Fruit fly (Drosophila melanogaster) whole organism: ENCODE measurements around the gene CG16820.

ENCODE experiments used
- CG8478 ChIP-seq: fragments of >200 bp; optimal IDR thresholded peaks from 2 replicates; lab custom pipeline; 2018; ENCODE audit warnings: inconsistent platforms
- Dll ChIP-seq: fragments of >200 bp; optimal IDR thresholded peaks from 2 replicates; lab custom pipeline; 2017
- EcR ChIP-seq, 2 experiments: fragments of >200 bp; optimal IDR thresholded peaks; 2 replicates each; lab custom pipeline; 2017; ENCODE audit warnings: missing biosample characterization in 2 of 2, missing genetic modification characterization in 2 of 2, missing genetic modification reagents in 2 of 2
- pan ChIP-seq: fragments of >200 bp; optimal IDR thresholded peaks from 2 replicates; lab custom pipeline; 2017
- psq ChIP-seq: fragments of >200 bp; optimal IDR thresholded peaks from 2 replicates; lab custom pipeline; 2017
- usp ChIP-seq: fragments of >200 bp; optimal IDR thresholded peaks from 2 replicates; lab custom pipeline; 2017; ENCODE audit warnings: missing biosample characterization, missing genetic modification characterization, mixed read lengths

CG16820 gene

DNA sequence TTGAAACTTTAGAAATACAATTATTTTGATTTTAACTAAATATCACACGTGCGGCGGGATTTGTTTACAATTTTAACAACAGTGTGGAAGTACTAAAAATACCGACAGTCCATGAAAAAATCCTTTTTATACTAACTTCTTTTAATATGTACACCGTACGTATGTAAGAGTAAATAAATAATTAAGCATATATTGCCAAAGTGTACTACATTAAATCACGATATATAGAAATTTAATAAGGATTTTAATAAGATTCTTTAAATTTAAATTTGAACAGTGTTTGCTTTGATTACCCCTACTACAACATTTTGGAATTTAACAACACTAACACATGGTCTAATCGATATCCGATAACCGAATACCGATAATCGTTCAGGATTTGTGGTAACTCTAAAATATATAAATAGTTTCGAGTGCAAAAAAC lies 23.8 kb upstream of the CG16820 start, which contains the start of the genes Ski6 and CG16812:
Gene Ski6, minus strand, starts transcription at position 205 of the 424 bp plus-strand sequence.
Gene CG16812, plus strand, starts transcription at position 363 of the 424 bp plus-strand sequence.
- TF ChIP-seq Dll (lab: Kevin White, UChicago) (no peak), EcR (GFP tag; optimal IDR thresholded peaks at IDR 0.05; lab: Kevin White, UChicago) (no peak), usp (no peak), pan (lab: Kevin White, UChicago) (no peak), CG8478 (lab: Kevin White, UChicago) (no peak), psq (no peak)

DNA sequence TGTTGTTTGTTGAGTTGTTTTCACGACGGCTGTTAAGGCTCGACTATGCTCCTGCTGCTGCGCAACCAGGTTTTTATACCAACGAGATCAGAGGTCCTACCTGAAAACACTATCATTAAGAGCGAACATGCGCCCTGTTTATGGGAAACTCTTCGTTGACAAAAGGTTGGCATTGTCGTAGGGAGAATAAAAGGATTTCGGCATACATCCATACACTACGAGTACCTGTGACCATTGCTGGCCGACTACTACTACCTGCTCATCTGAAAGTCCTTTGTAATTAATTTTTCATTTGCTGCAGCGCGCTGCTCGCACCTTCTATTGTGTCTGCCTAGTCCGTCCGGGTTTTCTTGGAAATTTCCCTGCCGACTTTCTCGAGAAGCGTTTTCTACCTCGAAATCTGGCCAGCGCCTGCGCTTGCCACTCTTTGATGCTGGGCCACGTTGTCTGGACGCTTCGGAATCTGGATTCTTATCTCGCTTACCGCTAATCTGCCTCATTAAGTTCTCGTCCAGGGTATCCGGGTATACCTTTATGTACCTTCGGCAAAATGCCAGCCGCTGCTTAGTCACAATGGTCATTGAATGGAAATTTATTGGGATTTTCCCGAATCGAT lies 20.7 kb upstream of the CG16820 start, which contains the start of gene CG15480:
Gene CG15480, minus strand, starts transcription at position 51 of the 616 bp plus-strand sequence.
- TF ChIP-seq psq (no peak), usp (no peak), pan (lab: Kevin White, UChicago) (no peak), Dll (lab: Kevin White, UChicago) (no peak), CG8478 (lab: Kevin White, UChicago) (no peak), EcR (GFP tag; optimal IDR thresholded peaks at IDR 0.05; lab: Kevin White, UChicago) (no peak)

DNA sequence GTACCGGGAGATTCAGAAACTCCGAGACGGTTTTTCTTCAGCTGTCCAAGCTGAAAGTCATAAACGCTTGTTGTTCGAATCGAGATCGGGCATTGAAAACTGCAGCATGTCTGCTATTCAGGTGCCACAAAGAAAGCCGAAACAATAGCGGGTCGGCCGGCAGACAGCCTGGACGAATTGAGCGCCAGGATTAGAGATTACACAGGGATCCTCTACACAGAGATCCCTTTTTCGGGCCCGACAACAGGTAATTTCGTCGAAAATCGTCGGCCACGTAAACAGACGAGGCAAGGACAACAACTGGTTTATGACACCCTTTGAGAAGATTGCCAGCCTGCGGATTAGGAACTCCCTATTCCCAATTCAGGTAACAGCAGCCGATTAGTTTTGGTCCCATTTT lies 18.8 kb upstream of the CG16820 start, which contains the start of gene CG16813:
Gene CG16813, plus strand, starts transcription at position 288 of the 400 bp plus-strand sequence.
- TF ChIP-seq psq (no peak), usp (no peak), Dll (lab: Kevin White, UChicago) (no peak), EcR (GFP tag; optimal IDR thresholded peaks at IDR 0.05; lab: Kevin White, UChicago) (no peak), pan (lab: Kevin White, UChicago) (no peak)

DNA sequence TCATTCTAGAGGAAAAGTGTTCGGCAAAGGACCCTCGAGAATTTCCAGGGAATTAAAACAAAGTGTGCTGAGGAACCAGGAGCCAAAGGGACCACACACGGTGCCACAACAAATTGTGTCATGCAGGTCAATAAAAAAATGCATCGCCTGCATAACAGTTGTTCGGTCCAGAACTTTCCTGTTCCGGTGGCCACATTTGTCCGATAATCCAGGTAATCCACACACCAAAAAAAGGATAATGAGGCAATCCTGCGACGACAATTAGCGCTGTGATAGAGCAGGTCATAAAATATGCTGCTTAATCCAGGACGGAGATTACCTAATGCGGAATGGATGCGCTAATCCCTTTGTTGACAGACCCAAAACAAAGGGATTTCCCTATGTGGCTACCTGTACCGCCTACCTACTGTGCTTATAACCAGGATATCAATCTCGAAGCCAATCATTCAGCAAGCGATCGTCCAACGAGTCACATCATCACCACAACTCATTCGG lies 16.6 kb upstream of the CG16820 start, which contains the start of gene CG16815:
Gene CG16815, plus strand, starts transcription at position 445 of the 495 bp plus-strand sequence.
- TF ChIP-seq usp (no peak), psq (no peak), pan (lab: Kevin White, UChicago) (no peak), CG8478 (lab: Kevin White, UChicago) (no peak), Dll (lab: Kevin White, UChicago) (no peak), EcR (GFP tag; optimal IDR thresholded peaks at IDR 0.05; lab: Kevin White, UChicago) (no peak)

DNA sequence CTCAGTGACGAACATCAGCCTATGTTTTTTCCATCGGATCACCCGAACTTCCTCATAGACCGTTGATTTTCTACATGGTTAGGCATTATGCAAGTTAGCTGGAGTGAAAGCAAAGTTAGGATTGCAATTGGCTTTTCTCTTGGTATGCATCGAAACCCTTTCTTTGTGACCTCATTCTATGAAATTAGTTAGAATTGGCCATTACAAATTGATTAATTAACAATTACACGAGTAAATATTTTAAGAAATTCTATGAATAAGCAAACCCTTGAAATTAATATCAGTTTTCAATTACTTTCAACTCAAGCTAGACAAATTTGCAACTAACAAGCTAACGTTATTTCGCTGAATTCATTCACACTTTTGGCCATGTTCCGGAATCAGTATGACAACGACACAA lies 14.3 kb upstream of the CG16820 start, which contains the start of gene Prosalpha6T:
Gene Prosalpha6T, plus strand, starts transcription at position 301 of the 400 bp plus-strand sequence.
- TF ChIP-seq pan (lab: Kevin White, UChicago) = no peak
- TF ChIP-seq Dll (lab: Kevin White, UChicago) = no peak
- no peak for TF ChIP-seq psq
- TF ChIP-seq EcR (GFP tag; optimal IDR thresholded peaks at IDR 0.05; lab: Kevin White, UChicago) = no peak
- no peak for TF ChIP-seq usp
- TF ChIP-seq CG8478 (lab: Kevin White, UChicago) = no peak

DNA sequence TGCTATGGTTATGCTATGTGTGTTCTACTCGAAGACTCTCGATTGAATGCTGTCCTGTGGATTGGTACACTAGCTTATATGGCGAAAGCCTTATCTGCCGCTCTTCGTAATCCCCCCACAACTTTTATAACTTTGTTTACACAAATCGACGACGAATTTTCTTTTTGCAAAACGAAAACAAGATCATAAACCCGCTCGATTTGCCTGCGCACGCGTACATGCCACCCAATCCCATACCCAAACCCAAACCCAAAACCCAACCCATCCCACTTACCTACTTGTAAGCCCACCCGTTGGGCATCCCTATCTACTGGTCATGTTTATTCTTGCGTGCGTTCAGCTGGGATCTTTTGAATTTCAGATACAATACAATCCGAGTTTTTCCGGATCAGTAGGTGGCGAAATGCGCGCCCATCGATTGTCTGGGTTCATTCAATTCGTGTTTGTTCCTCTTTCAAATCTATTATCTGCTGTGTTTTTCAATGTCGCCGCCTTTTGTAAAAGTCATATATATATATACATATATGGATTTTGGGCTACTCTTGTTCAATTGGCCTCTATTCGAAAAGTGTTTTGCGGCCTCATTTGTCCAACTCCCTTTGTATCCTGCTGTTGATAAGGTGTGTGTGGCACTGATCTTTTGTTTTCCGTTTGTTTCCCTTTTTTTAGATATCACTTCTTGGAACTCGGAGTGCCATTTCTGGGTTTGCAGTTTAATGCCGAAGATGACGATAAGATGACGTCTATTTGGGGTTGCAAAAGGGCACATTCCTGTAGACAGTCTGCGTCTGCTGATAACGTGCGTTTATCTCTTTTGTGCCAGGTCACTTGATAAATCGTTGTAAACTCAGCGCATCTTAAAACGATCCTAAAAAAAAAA lies 11.2 kb upstream of the CG16820 start, which contains the start of gene Mabi:
Gene Mabi, minus strand, starts transcription at position 51 of the 880 bp plus-strand sequence.
- TF ChIP-seq usp = no peak
- TF ChIP-seq Dll (lab: Kevin White, UChicago) = no peak
- no peak for TF ChIP-seq EcR (GFP tag; optimal IDR thresholded peaks at IDR 0.05; lab: Kevin White, UChicago)
- TF ChIP-seq CG8478 (lab: Kevin White, UChicago) = no peak
- no peak for TF ChIP-seq psq
- TF ChIP-seq pan (lab: Kevin White, UChicago) = no peak

DNA sequence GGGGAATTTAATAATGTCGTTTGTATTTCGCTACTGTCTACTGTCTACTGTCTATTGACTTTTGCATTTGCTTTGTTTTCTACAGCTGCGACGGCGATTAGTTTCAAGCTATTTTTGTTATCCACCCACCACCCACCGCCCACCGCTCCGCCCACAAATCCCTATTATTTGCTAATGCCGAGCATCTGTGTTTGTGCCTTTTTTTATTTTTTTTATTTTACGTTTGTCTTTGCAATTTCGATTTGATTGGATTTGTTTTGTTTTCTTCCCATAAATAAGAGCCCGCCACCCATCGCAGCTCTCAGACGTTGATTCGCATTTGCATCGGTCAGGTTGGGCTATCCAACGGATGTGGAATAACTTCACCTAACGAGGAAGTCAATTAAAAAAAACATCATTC lies 9.8 kb upstream of the CG16820 start, which contains the start of gene Jhbp14:
Gene Jhbp14, plus strand, starts transcription at position 301 of the 400 bp plus-strand sequence.
- no peak for TF ChIP-seq Dll (lab: Kevin White, UChicago)
- no peak for TF ChIP-seq pan (lab: Kevin White, UChicago)

DNA sequence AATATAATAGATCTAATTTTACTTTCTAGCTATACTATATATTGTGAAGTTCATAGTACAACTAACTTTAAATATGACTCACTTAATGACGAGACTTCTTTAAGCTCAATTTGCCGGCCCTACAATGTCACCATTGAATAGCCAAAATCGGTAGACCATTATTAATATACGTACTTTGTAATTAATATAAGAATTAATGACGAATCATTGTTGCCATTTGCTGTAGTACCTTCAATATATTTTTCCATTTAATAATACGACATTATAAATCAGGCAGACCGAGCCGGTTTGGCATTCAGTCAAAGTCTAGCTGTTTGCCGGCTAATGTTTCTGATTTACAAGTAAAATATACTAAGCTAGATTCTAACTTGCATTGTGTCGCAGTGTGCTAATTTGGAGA lies 6.3 kb upstream of the CG16820 start, which contains the start of gene Jhbp13:
Gene Jhbp13, plus strand, starts transcription at position 301 of the 400 bp plus-strand sequence.
- TF ChIP-seq EcR (GFP tag; optimal IDR thresholded peaks at IDR 0.05; lab: Kevin White, UChicago) (no peak), pan (lab: Kevin White, UChicago) (no peak), usp (no peak), CG8478 (lab: Kevin White, UChicago) (no peak), psq (no peak), Dll (lab: Kevin White, UChicago) (no peak)

DNA sequence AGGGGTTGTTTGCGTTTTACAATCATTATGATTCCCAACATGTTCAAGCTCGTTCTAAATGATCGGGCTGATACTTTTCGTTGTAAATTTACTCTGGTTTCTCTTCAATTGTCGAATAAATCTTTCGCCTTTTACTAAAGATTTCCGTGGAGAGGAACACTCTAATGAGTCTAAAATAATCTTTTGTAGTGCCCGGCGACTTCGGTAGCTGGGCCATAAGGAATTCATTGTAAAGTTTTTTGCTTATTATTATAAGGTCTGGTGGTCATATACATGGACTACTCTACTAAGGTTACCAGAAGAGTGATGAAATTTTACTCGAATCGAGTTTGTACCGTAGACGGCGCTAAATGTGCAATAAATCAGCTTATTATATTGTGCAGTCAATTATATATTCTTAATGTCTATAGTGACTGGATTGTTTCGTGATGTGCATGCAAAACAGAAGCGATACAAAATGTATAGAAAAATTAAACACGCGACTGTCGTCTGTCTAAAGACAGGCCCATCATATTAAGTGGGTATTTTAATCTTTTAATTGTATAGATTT lies 1.2 kb upstream of the CG16820 start:
- TF ChIP-seq psq = no peak
- TF ChIP-seq pan (lab: Kevin White, UChicago) = no peak
- TF ChIP-seq usp = no peak
- no peak for TF ChIP-seq CG8478 (lab: Kevin White, UChicago)
- no peak for TF ChIP-seq EcR (GFP tag; optimal IDR thresholded peaks at IDR 0.05; lab: Kevin White, UChicago)
- no peak for TF ChIP-seq Dll (lab: Kevin White, UChicago)

DNA sequence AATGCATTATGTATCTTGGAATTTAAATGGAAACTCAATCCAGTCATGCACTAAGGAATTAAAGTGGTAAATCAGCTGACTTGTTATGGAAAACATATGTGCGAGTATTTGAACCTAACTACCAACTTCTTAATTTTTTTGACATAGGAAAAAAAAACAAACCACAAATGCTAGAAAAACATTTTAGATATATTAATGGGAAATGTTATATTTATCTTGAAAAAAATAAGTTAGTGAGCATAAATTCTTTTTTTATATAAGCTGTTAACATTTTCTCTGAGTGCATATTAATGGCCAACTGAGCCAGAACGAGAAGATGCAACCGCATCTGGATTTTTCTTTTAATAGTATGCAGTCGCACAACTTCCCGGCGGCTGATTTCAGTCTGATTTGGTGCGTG lies 5.1 kb downstream of the CG16820 start:
- TF ChIP-seq psq (no peak), pan (lab: Kevin White, UChicago) (no peak), EcR (GFP tag; optimal IDR thresholded peaks at IDR 0.05; lab: Kevin White, UChicago) (no peak), usp (no peak), CG8478 (lab: Kevin White, UChicago) (no peak), Dll (lab: Kevin White, UChicago) (no peak)

DNA sequence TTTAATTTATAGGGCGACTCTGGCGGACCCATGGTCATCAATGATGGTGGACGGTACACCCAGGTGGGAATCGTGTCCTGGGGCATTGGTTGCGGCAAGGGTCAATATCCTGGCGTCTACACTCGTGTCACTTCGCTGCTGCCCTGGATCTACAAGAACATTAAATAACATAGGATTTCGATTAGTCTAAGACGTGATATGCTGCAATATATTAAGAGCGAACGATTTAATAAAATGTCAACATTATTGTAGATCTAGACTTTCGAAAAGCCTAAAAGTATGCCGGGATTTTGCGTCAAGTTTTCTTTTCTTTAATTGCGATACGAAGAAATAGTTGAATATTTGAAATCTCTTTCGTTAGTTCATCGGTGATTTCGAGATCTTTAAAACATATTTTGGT lies 11.1 kb downstream of the CG16820 start, which contains the start of gene Naa20B:
Gene Naa20B, plus strand, starts transcription at position 301 of the 400 bp plus-strand sequence.
- TF ChIP-seq pan (lab: Kevin White, UChicago) (no peak), usp (no peak), CG8478 (lab: Kevin White, UChicago) (no peak)
